Fruit fly (Drosophila melanogaster) whole organism, embryonic: ENCODE measurements around the gene loaf.

ENCODE experiments used
- CG10321 ChIP-seq: fragments of 200-800 bp; sonication (Bioruptor generic); IDR thresholded peaks from 2 replicates; pipeline ENCODE4 v1.3.6; 2022; ENCODE audit warnings: missing biosample characterization, missing genetic modification characterization
- CG11504 ChIP-seq: fragments of 200-800 bp; sonication (Bioruptor generic); optimal IDR thresholded peaks from 3 replicates; lab custom pipeline; 2019; ENCODE audit warnings: missing biosample characterization, mild to moderate bottlenecking, missing genetic modification characterization, moderate library complexity
- CG15696 ChIP-seq: fragments of 200-800 bp; sonication (Bioruptor generic); optimal IDR thresholded peaks from 2 replicates; lab custom pipeline; 2019; ENCODE audit warnings: missing biosample characterization, mild to moderate bottlenecking, missing genetic modification characterization, moderate library complexity
- CG1603 ChIP-seq: fragments of 200-800 bp; sonication (Bioruptor generic); optimal IDR thresholded peaks from 2 replicates; lab custom pipeline; 2019; ENCODE audit warnings: missing biosample characterization, mild to moderate bottlenecking, missing genetic modification characterization, moderate library complexity
- CG17186 ChIP-seq: fragments of 200-800 bp; sonication (Bioruptor generic); optimal IDR thresholded peaks from 3 replicates; lab custom pipeline; 2017; ENCODE audit warnings: missing biosample characterization, missing genetic modification reagents, missing genetic modification characterization
- CG1832 ChIP-seq: fragments of 200-800 bp; sonication (Bioruptor generic); optimal IDR thresholded peaks from 2 replicates; lab custom pipeline; 2017; ENCODE audit warnings: missing biosample characterization, mild to moderate bottlenecking, missing genetic modification characterization, inconsistent platforms
- CG34422 ChIP-seq: fragments of 200-800 bp; sonication (Bioruptor generic); IDR thresholded peaks from 3 replicates; pipeline ENCODE4 v1.3.6; 2022; ENCODE audit warnings: missing biosample characterization, missing genetic modification characterization
- CG4617 ChIP-seq: fragments of 200-800 bp; sonication (Bioruptor generic); optimal IDR thresholded peaks from 3 replicates; lab custom pipeline; 2016; ENCODE audit warnings: missing biosample characterization, missing genetic modification characterization, borderline replicate concordance
- CG6791 ChIP-seq: fragments of 200-800 bp; sonication (Bioruptor generic); IDR thresholded peaks from 3 replicates; pipeline ENCODE4 v1.3.6; 2022; ENCODE audit warnings: missing biosample characterization, missing genetic modification characterization; ENCODE audit not compliant: partially characterized antibody
- CG6854 ChIP-seq: fragments of 200-800 bp; sonication (Bioruptor generic); optimal IDR thresholded peaks from 3 replicates; lab custom pipeline; 2017; ENCODE audit warnings: missing biosample characterization, mild to moderate bottlenecking, missing genetic modification characterization
- CG8089 ChIP-seq: fragments of 200-800 bp; sonication (Bioruptor generic); optimal IDR thresholded peaks from 3 replicates; lab custom pipeline; 2016; ENCODE audit warnings: missing biosample characterization, missing genetic modification characterization
- CG8290 ChIP-seq, 3 experiments: fragments of 200-800 bp; sonication (Bioruptor generic); optimal IDR thresholded peaks; 2 replicates each; lab custom pipeline; 2016 to 2019; ENCODE audit warnings: missing biosample characterization in 3 of 3, missing genetic modification characterization in 3 of 3, mild to moderate bottlenecking in 2 of 3, moderate library complexity in 1 of 3
- CG9215 ChIP-seq: fragments of 200-800 bp; sonication (Bioruptor generic); IDR thresholded peaks from 2 replicates; pipeline ENCODE4 v1.3.6; 2022; ENCODE audit warnings: missing biosample characterization, missing genetic modification characterization
- Dek ChIP-seq: fragments of 200-800 bp; sonication (Bioruptor generic); optimal IDR thresholded peaks from 3 replicates; lab custom pipeline; 2019; ENCODE audit warnings: missing biosample characterization, mild to moderate bottlenecking, missing genetic modification characterization, moderate library complexity
- ERR ChIP-seq: fragments of 200-800 bp; sonication (Bioruptor generic); optimal IDR thresholded peaks from 2 replicates; lab custom pipeline; 2016; ENCODE audit warnings: missing biosample characterization, missing genetic modification characterization
- Fer1 ChIP-seq: fragments of 200-800 bp; sonication (Bioruptor generic); optimal IDR thresholded peaks from 2 replicates; lab custom pipeline; 2017; ENCODE audit warnings: missing biosample characterization, mild to moderate bottlenecking, missing genetic modification characterization
- HLH4C ChIP-seq: fragments of 200-800 bp; sonication (Bioruptor generic); IDR thresholded peaks from 3 replicates; pipeline ENCODE4 v1.3.6; 2022; ENCODE audit warnings: missing biosample characterization, missing genetic modification characterization; ENCODE audit not compliant: partially characterized antibody
- Lim3 ChIP-seq: fragments of 200-800 bp; sonication (Bioruptor generic); IDR thresholded peaks from 2 replicates; pipeline ENCODE4 v1.3.6; 2022; ENCODE audit warnings: missing biosample characterization, missing genetic modification characterization
- Lpt ChIP-seq: fragments of >200 bp; optimal IDR thresholded peaks from 2 replicates; lab custom pipeline; 2018; ENCODE audit warnings: missing biosample characterization, missing genetic modification characterization
- MBD-R2 ChIP-seq: fragments of 200-800 bp; sonication (Bioruptor generic); IDR thresholded peaks from 2 replicates; pipeline ENCODE4 v1.3.6; 2022; ENCODE audit warnings: missing biosample characterization, missing genetic modification characterization
- MESR4 ChIP-seq: fragments of 200-800 bp; sonication (Bioruptor generic); optimal IDR thresholded peaks from 2 replicates; lab custom pipeline; 2018; ENCODE audit warnings: missing biosample characterization, mild to moderate bottlenecking, missing genetic modification characterization, moderate library complexity
- Mad ChIP-seq: fragments of 200-800 bp; sonication (Bioruptor generic); optimal IDR thresholded peaks from 2 replicates; lab custom pipeline; 2016; ENCODE audit warnings: missing biosample characterization, missing genetic modification characterization
- Max ChIP-seq: fragments of 200-800 bp; sonication (Bioruptor generic); optimal IDR thresholded peaks from 2 replicates; lab custom pipeline; 2016; ENCODE audit warnings: missing biosample characterization, mild to moderate bottlenecking, missing genetic modification characterization
- Oli ChIP-seq: fragments of 200-800 bp; sonication (Bioruptor generic); optimal IDR thresholded peaks from 2 replicates; lab custom pipeline; 2018; ENCODE audit warnings: missing biosample characterization, mild to moderate bottlenecking, missing genetic modification characterization, moderate library complexity
- Pdp1 ChIP-seq, 2 experiments: fragments of 200-800 bp; sonication (Bioruptor generic); optimal IDR thresholded peaks; 3 replicates each; lab custom pipeline; 2016; ENCODE audit warnings: missing biosample characterization in 2 of 2, missing genetic modification characterization in 2 of 2, mild to moderate bottlenecking in 1 of 2, moderate library complexity in 1 of 2
- Sry-δ ChIP-seq: fragments of 200-800 bp; sonication (Bioruptor generic); optimal IDR thresholded peaks from 2 replicates; lab custom pipeline; 2016; ENCODE audit warnings: missing biosample characterization, missing genetic modification characterization
- al ChIP-seq: fragments of 200-800 bp; sonication (Bioruptor generic); IDR thresholded peaks from 2 replicates; pipeline ENCODE4 v1.3.6; 2022; ENCODE audit warnings: missing biosample characterization, missing genetic modification characterization
- amos ChIP-seq: fragments of 200-800 bp; sonication (Bioruptor generic); IDR thresholded peaks from 2 replicates; pipeline ENCODE4 v1.3.6; 2022; ENCODE audit warnings: missing biosample characterization, missing genetic modification characterization; ENCODE audit not compliant: partially characterized antibody
- ci ChIP-seq: fragments of 200-800 bp; sonication (Bioruptor generic); IDR thresholded peaks from 3 replicates; pipeline ENCODE4 v1.3.6; 2022; ENCODE audit warnings: missing biosample characterization, missing genetic modification characterization
- crp ChIP-seq, 2 experiments: fragments of 200-800 bp; sonication (Bioruptor generic); optimal IDR thresholded peaks; 2 replicates in 1 of 2; 3 replicates in 1 of 2; lab custom pipeline; 2017; ENCODE audit warnings: missing biosample characterization in 2 of 2, missing genetic modification characterization in 2 of 2, mild to moderate bottlenecking in 1 of 2, moderate library complexity in 1 of 2
- cwo ChIP-seq: fragments of 200-800 bp; sonication (Bioruptor generic); optimal IDR thresholded peaks from 3 replicates; lab custom pipeline; 2017; ENCODE audit warnings: missing biosample characterization, missing genetic modification characterization, mild to moderate bottlenecking, moderate library complexity, missing genetic modification reagents
- dpn ChIP-seq, 2 experiments: fragments of 200-800 bp; sonication (Bioruptor generic); optimal IDR thresholded peaks; 3 replicates each; lab custom pipeline; 2016; ENCODE audit warnings: missing biosample characterization in 2 of 2, missing genetic modification characterization in 2 of 2
- fru ChIP-seq: fragments of >200 bp; optimal IDR thresholded peaks from 2 replicates; lab custom pipeline; 2017
- gce ChIP-seq: fragments of 200-800 bp; sonication (Bioruptor generic); IDR thresholded peaks from 3 replicates; pipeline ENCODE4 v1.3.6; 2022; ENCODE audit warnings: missing biosample characterization, missing genetic modification characterization
- grau ChIP-seq: fragments of 200-800 bp; optimal IDR thresholded peaks from 3 replicates; lab custom pipeline; 2019; ENCODE audit warnings: missing biosample characterization, mild to moderate bottlenecking, missing genetic modification characterization, moderate library complexity
- hb ChIP-seq: fragments of 200-800 bp; sonication (Bioruptor generic); IDR thresholded peaks from 3 replicates; pipeline ENCODE4 v1.3.6; 2022; ENCODE audit warnings: missing biosample characterization, missing genetic modification characterization; ENCODE audit not compliant: partially characterized antibody
- insv ChIP-seq, 2 experiments: fragments of 200-800 bp; sonication (Bioruptor generic); optimal IDR thresholded peaks; 3 replicates each; lab custom pipeline; 2016 to 2018; ENCODE audit warnings: missing biosample characterization in 2 of 2, missing genetic modification characterization in 2 of 2
- lilli ChIP-seq: fragments of 200-800 bp; sonication (Bioruptor generic); optimal IDR thresholded peaks from 3 replicates; lab custom pipeline; 2016; ENCODE audit warnings: missing biosample characterization, missing genetic modification characterization
- lov ChIP-seq, 2 experiments: fragments of 200-800 bp in 1 of 2; fragments of >200 bp in 1 of 2; sonication (Bioruptor generic) in 1 of 2; IDR thresholded peaks in 1 of 2; optimal IDR thresholded peaks in 1 of 2; 2 replicates in 1 of 2; 3 replicates in 1 of 2; pipeline versions ENCODE4 v1.3.6 to Lab custom; 2017 to 2022; ENCODE audit warnings: missing biosample characterization in 1 of 2, missing genetic modification characterization in 1 of 2
- nau ChIP-seq: fragments of 200-800 bp; sonication (Bioruptor generic); optimal IDR thresholded peaks from 3 replicates; lab custom pipeline; 2017; ENCODE audit warnings: missing biosample characterization, mild to moderate bottlenecking, missing genetic modification characterization, missing genetic modification reagents
- nerfin-1 ChIP-seq: fragments of 200-800 bp; sonication (Bioruptor generic); optimal IDR thresholded peaks from 3 replicates; lab custom pipeline; 2019; ENCODE audit warnings: missing biosample characterization, mild to moderate bottlenecking, missing genetic modification characterization, moderate library complexity
- oc ChIP-seq: fragments of 200-800 bp; sonication (Bioruptor generic); optimal IDR thresholded peaks from 2 replicates; lab custom pipeline; 2018; ENCODE audit warnings: missing biosample characterization, mild to moderate bottlenecking, missing genetic modification characterization, moderate library complexity
- slbo ChIP-seq: fragments of 200-800 bp; sonication (Bioruptor generic); IDR thresholded peaks from 2 replicates; pipeline ENCODE4 v1.3.6; 2022; ENCODE audit warnings: missing biosample characterization, missing genetic modification characterization
- sna ChIP-seq: fragments of 200-800 bp; sonication (Bioruptor generic); IDR thresholded peaks from 2 replicates; pipeline ENCODE4 v1.3.6; 2022; ENCODE audit warnings: missing biosample characterization, missing genetic modification characterization; ENCODE audit not compliant: partially characterized antibody
- so ChIP-seq: fragments of 200-800 bp; sonication (Bioruptor generic); IDR thresholded peaks from 3 replicates; pipeline ENCODE4 v1.3.6; 2022; ENCODE audit warnings: missing biosample characterization, missing genetic modification characterization
- trem ChIP-seq: fragments of 200-800 bp; optimal IDR thresholded peaks from 3 replicates; lab custom pipeline; 2019; ENCODE audit warnings: missing biosample characterization, mild to moderate bottlenecking, missing genetic modification characterization, moderate library complexity
- tup ChIP-seq: fragments of 200-800 bp; sonication (Bioruptor generic); optimal IDR thresholded peaks from 2 replicates; lab custom pipeline; 2016; ENCODE audit warnings: missing biosample characterization, mild to moderate bottlenecking, missing genetic modification characterization, moderate library complexity
- usp ChIP-seq: fragments of >200 bp; optimal IDR thresholded peaks from 2 replicates; lab custom pipeline; 2017; ENCODE audit warnings: missing biosample characterization, missing genetic modification characterization
- wdn ChIP-seq: fragments of 200-800 bp; sonication (Bioruptor generic); IDR thresholded peaks from 2 replicates; pipeline ENCODE4 v1.3.6; 2022; ENCODE audit warnings: missing biosample characterization, missing genetic modification characterization

Gene loaf

DNA sequence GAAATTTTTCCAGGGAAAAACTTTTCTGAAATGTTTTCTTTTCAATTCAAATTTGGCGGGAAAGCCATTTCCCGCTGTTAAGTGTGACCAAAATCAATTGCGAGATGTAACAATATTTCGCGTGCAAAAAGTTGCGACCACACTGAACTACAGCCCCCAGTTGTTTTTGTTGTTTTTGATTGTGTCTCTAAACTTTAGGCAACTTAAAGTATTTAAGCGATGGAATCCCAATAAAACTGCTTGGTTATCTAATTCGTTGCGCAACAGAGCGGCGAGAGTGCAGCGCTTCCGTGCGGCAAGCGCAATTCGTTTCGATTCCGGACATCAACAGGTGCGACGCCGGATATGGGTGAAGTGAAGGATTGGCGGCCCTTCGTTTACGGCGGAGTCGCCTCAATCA is 45.2 kb downstream of the loaf start, which contains the start of gene Bmcp (continued):
- TF ChIP-seq MESR4 (GFP tag; lab: Kevin White, UChicago): peak; percentile 49
- peak; percentile 21 for TF ChIP-seq Sry-δ
- TF ChIP-seq fru (lab: Kevin White, UChicago): no peak
- TF ChIP-seq CG11504: peak; percentile 30
- TF ChIP-seq amos: 0 out of 2 replicates have a peak, but pooled peaks have one; percentile 7
- no peak for TF ChIP-seq Mad (GFP tag; lab: Kevin White, UChicago)
- peak; percentile 54 for TF ChIP-seq MBD-R2 (GFP tag; lab: Robert Waterston, UW)
- peak; percentile 47; the same call in 1 of the 3 replicates for TF ChIP-seq CG34422 (GFP tag; lab: Robert Waterston, UW)
- no peak for TF ChIP-seq al (GFP tag; lab: Robert Waterston, UW)
- TF ChIP-seq CG17186 (GFP tag; lab: Kevin White, UChicago): peak; percentile 27
- no peak for TF ChIP-seq gce (GFP tag; lab: Robert Waterston, UW)
- TF ChIP-seq CG8290 (GFP tag; optimal IDR thresholded peaks at IDR 0.05; lab: Kevin White, UChicago): no peak
- peak in 1 of 2 experiments; percentile 28 for TF ChIP-seq CG8290 (tag; optimal IDR thresholded peaks at IDR 0.05; lab: Kevin White, UChicago)
- no peak for TF ChIP-seq dpn (GFP tag; optimal IDR thresholded peaks at IDR 0.05; lab: Kevin White, UChicago)
- no peak for TF ChIP-seq insv (GFP tag; optimal IDR thresholded peaks at IDR 0.05; lab: Kevin White, UChicago)
- peak; percentile 33; the same call in 1 of the 3 replicates for TF ChIP-seq ci (GFP tag; lab: Robert Waterston, UW)
- no peak for TF ChIP-seq CG6854
- TF ChIP-seq so (GFP tag; lab: Robert Waterston, UW): no peak
- no peak for TF ChIP-seq CG9215 (GFP tag; lab: Robert Waterston, UW)
- TF ChIP-seq lov (optimal IDR thresholded peaks at IDR 0.05; lab: Kevin White, UChicago): no peak
- TF ChIP-seq lov (GFP tag; IDR thresholded peaks at IDR 0.05; lab: Robert Waterston, UW): 0 out of 3 replicates have a peak, but pooled peaks have one; percentile 63
- TF ChIP-seq slbo (GFP tag; lab: Robert Waterston, UW): no peak
- TF ChIP-seq tup (GFP tag; lab: Kevin White, UChicago): no peak
- no peak for TF ChIP-seq usp (GFP tag; lab: Kevin White, UChicago)
- TF ChIP-seq CG1603 (tag; lab: Kevin White, UChicago): peak; percentile 46
- TF ChIP-seq nerfin-1 (tag; lab: Kevin White, UChicago): peak; percentile 46
- peak; percentile 42 for TF ChIP-seq CG4617 (GFP tag; lab: Kevin White, UChicago)
- no peak for TF ChIP-seq Lim3 (GFP tag; lab: Robert Waterston, UW)
- TF ChIP-seq CG10321 (GFP tag; lab: Robert Waterston, UW): no peak
- no peak for TF ChIP-seq cwo (GFP tag; lab: Kevin White, UChicago)
- no peak for TF ChIP-seq Max (GFP tag; lab: Kevin White, UChicago)
- peak; percentile 35 for TF ChIP-seq Fer1 (GFP tag; lab: Kevin White, UChicago)
- TF ChIP-seq crp (GFP tag; optimal IDR thresholded peaks at IDR 0.05; lab: Kevin White, UChicago): no peak
- no peak for TF ChIP-seq Dek
- no peak for TF ChIP-seq wdn (GFP tag; lab: Robert Waterston, UW)
- TF ChIP-seq oc (tag; lab: Kevin White, UChicago): no peak
- no peak for TF ChIP-seq CG1832 (GFP tag; lab: Kevin White, UChicago)
- TF ChIP-seq Oli (tag; lab: Kevin White, UChicago): no peak
- TF ChIP-seq Pdp1 (GFP tag; optimal IDR thresholded peaks at IDR 0.05; lab: Kevin White, UChicago): peak in 1 of 2 experiments; percentile 90
- TF ChIP-seq CG8089: no peak
- TF ChIP-seq sna (GFP tag; lab: Robert Waterston, UW): 0 out of 2 replicates have a peak, but pooled peaks have one; percentile 30
- TF ChIP-seq grau (tag; lab: Kevin White, UChicago): peak; percentile 20
- TF ChIP-seq CG6791 (GFP tag; lab: Robert Waterston, UW): no peak
- peak; percentile 18 for TF ChIP-seq nau (GFP tag; lab: Kevin White, UChicago)
- TF ChIP-seq trem (tag; lab: Kevin White, UChicago): peak; percentile 29
- no peak for TF ChIP-seq hb (GFP tag; lab: Robert Waterston, UW)
- TF ChIP-seq ERR (GFP tag; lab: Kevin White, UChicago): no peak
- no peak for TF ChIP-seq lilli (GFP tag; lab: Kevin White, UChicago)
- TF ChIP-seq HLH4C (GFP tag; lab: Robert Waterston, UW): 0 out of 3 replicates have a peak, but pooled peaks have one; percentile 30
- TF ChIP-seq CG15696 (tag; lab: Kevin White, UChicago): no peak
- TF ChIP-seq Lpt (GFP tag; lab: Kevin White, UChicago): no peak
